Worm (Caenorhabditis elegans): Measurements from ENCODE around the gene clec-258.

ce11 chrV:19831588-19831987 is 43.3 kb downstream of the clec-258 start:
- no peak for TF ChIP-seq arid-1 (GFP tag; conservative IDR thresholded peaks at IDR 0.05)
- TF ChIP-seq nhr-76 (tag; optimal IDR thresholded peaks at IDR 0.05) = no peak
- no peak for TF ChIP-seq ama-1 (optimal IDR thresholded peaks at IDR 0.05)
